Fruit fly (Drosophila melanogaster) whole organism, embryonic: ENCODE data around the gene CG11811.

Experiments
- BEAF-32 ChIP-seq: fragments of 200-800 bp; sonication (Bioruptor generic); optimal IDR thresholded peaks from 3 replicates; lab custom pipeline; 2017; ENCODE audit warnings: missing biosample characterization, missing genetic modification characterization, mild to moderate bottlenecking, moderate library complexity, missing genetic modification reagents
- CG10543 ChIP-seq: fragments of 200-800 bp; sonication (Bioruptor generic); optimal IDR thresholded peaks from 3 replicates; lab custom pipeline; 2017; ENCODE audit warnings: missing biosample characterization, mild to moderate bottlenecking, missing genetic modification characterization, moderate library complexity
- CG12299 ChIP-seq: fragments of 200-800 bp; sonication (Bioruptor generic); optimal IDR thresholded peaks from 2 replicates; lab custom pipeline; 2018; ENCODE audit warnings: missing biosample characterization, mild to moderate bottlenecking, missing genetic modification characterization
- CG13296 ChIP-seq: fragments of 200-800 bp; sonication (Bioruptor generic); optimal IDR thresholded peaks from 3 replicates; lab custom pipeline; 2018; ENCODE audit warnings: missing biosample characterization, mild to moderate bottlenecking, missing genetic modification characterization
- CG13894 ChIP-seq: fragments of 200-800 bp; sonication (Bioruptor generic); optimal IDR thresholded peaks from 3 replicates; lab custom pipeline; 2018; ENCODE audit warnings: missing biosample characterization, mild to moderate bottlenecking, missing genetic modification characterization, moderate library complexity
- CG16815 ChIP-seq: fragments of 200-800 bp; sonication (Bioruptor generic); optimal IDR thresholded peaks from 3 replicates; lab custom pipeline; 2017; ENCODE audit warnings: missing biosample characterization, mild to moderate bottlenecking, missing genetic modification characterization
- CG17802 ChIP-seq: fragments of 200-800 bp; sonication (Bioruptor generic); optimal IDR thresholded peaks from 2 replicates; lab custom pipeline; 2018; ENCODE audit warnings: missing biosample characterization, mild to moderate bottlenecking, missing genetic modification characterization, moderate library complexity
- CG3163 ChIP-seq: fragments of 200-800 bp; sonication (Bioruptor generic); optimal IDR thresholded peaks from 3 replicates; lab custom pipeline; 2016; ENCODE audit warnings: missing biosample characterization, missing genetic modification characterization
- CG32772 ChIP-seq: fragments of 200-800 bp; sonication (Bioruptor generic); IDR thresholded peaks from 2 replicates; pipeline ENCODE4 v1.3.6; 2022; ENCODE audit warnings: missing biosample characterization, missing genetic modification characterization
- CG4360 ChIP-seq: fragments of 200-800 bp; sonication (Bioruptor generic); IDR thresholded peaks from 2 replicates; pipeline ENCODE4 v1.3.6; 2022; ENCODE audit warnings: missing biosample characterization, missing genetic modification characterization
- CG4730 ChIP-seq: fragments of 200-800 bp; sonication (Bioruptor generic); IDR thresholded peaks from 2 replicates; pipeline ENCODE4 v1.3.6; 2022; ENCODE audit warnings: missing biosample characterization, missing genetic modification characterization
- CG6854 ChIP-seq: fragments of 200-800 bp; sonication (Bioruptor generic); optimal IDR thresholded peaks from 3 replicates; lab custom pipeline; 2017; ENCODE audit warnings: missing biosample characterization, mild to moderate bottlenecking, missing genetic modification characterization
- Dbx ChIP-seq: fragments of 200-800 bp; sonication (Bioruptor generic); IDR thresholded peaks from 3 replicates; pipeline ENCODE4 v1.3.6; 2022; ENCODE audit warnings: missing biosample characterization, missing genetic modification characterization
- Eip74EF ChIP-seq, 2 experiments: fragments of 200-800 bp in 1 of 2; fragments of >200 bp in 1 of 2; sonication (Bioruptor generic) in 1 of 2; optimal IDR thresholded peaks; 2 replicates each; lab custom pipeline; 2017 to 2019; ENCODE audit warnings: missing biosample characterization in 2 of 2, missing genetic modification characterization in 2 of 2, mild to moderate bottlenecking in 1 of 2, moderate library complexity in 1 of 2
- HLHmδ ChIP-seq: fragments of 200-800 bp; sonication (Bioruptor generic); optimal IDR thresholded peaks from 2 replicates; lab custom pipeline; 2018; ENCODE audit warnings: missing biosample characterization, mild to moderate bottlenecking, missing genetic modification characterization, moderate library complexity
- Hey ChIP-seq: fragments of 200-800 bp; sonication (Bioruptor generic); optimal IDR thresholded peaks from 3 replicates; lab custom pipeline; 2018; ENCODE audit warnings: missing biosample characterization, mild to moderate bottlenecking, missing genetic modification characterization
- Optix ChIP-seq: fragments of 200-800 bp; sonication (Bioruptor generic); IDR thresholded peaks from 3 replicates; pipeline ENCODE4 v1.3.6; 2022; ENCODE audit warnings: missing biosample characterization, missing genetic modification characterization
- Rfx ChIP-seq: fragments of 200-800 bp; sonication (Bioruptor generic); IDR thresholded peaks from 2 replicates; pipeline ENCODE4 v1.3.6; 2022; ENCODE audit warnings: missing biosample characterization, missing genetic modification characterization
- Sry-β ChIP-seq: fragments of 200-800 bp; sonication (Bioruptor generic); optimal IDR thresholded peaks from 2 replicates; lab custom pipeline; 2018; ENCODE audit warnings: missing biosample characterization, mild to moderate bottlenecking, missing genetic modification characterization, moderate library complexity
- Taf1 ChIP-seq: fragments of 200-800 bp; sonication (Bioruptor generic); IDR thresholded peaks from 2 replicates; pipeline ENCODE4 v1.3.6; 2022; ENCODE audit warnings: missing biosample characterization, missing genetic modification characterization
- Xrp1 ChIP-seq: fragments of 200-800 bp; sonication (Bioruptor generic); IDR thresholded peaks from 2 replicates; pipeline ENCODE4 v1.3.6; 2022; ENCODE audit warnings: missing biosample characterization, missing genetic modification characterization
- cad ChIP-seq: fragments of >200 bp; optimal IDR thresholded peaks from 2 replicates; lab custom pipeline; 2017; ENCODE audit warnings: missing biosample characterization, missing genetic modification characterization
- exex ChIP-seq: fragments of 200-800 bp; sonication (Bioruptor generic); optimal IDR thresholded peaks from 4 replicates; lab custom pipeline; 2018; ENCODE audit warnings: missing biosample characterization, mild to moderate bottlenecking, missing genetic modification characterization, moderate library complexity
- gfzf ChIP-seq: fragments of 200-800 bp; sonication (Bioruptor generic); optimal IDR thresholded peaks from 2 replicates; lab custom pipeline; 2016; ENCODE audit warnings: missing biosample characterization, mild to moderate bottlenecking, missing genetic modification characterization, moderate library complexity
- ken ChIP-seq: fragments of 200-800 bp; sonication (Bioruptor generic); IDR thresholded peaks from 3 replicates; pipeline ENCODE4 v1.3.6; 2022; ENCODE audit warnings: missing biosample characterization, missing genetic modification characterization
- lab ChIP-seq: fragments of 200-800 bp; sonication (Bioruptor generic); optimal IDR thresholded peaks from 3 replicates; lab custom pipeline; 2017; ENCODE audit warnings: missing biosample characterization, missing genetic modification characterization, mild to moderate bottlenecking, moderate library complexity, missing genetic modification reagents
- lov ChIP-seq, 2 experiments: fragments of 200-800 bp in 1 of 2; fragments of >200 bp in 1 of 2; sonication (Bioruptor generic) in 1 of 2; IDR thresholded peaks in 1 of 2; optimal IDR thresholded peaks in 1 of 2; 2 replicates in 1 of 2; 3 replicates in 1 of 2; pipeline versions ENCODE4 v1.3.6 to Lab custom; 2017 to 2022; ENCODE audit warnings: missing biosample characterization in 1 of 2, missing genetic modification characterization in 1 of 2
- nerfin-1 ChIP-seq: fragments of 200-800 bp; sonication (Bioruptor generic); optimal IDR thresholded peaks from 3 replicates; lab custom pipeline; 2019; ENCODE audit warnings: missing biosample characterization, mild to moderate bottlenecking, missing genetic modification characterization, moderate library complexity
- nom ChIP-seq: fragments of 200-800 bp; sonication (Bioruptor generic); optimal IDR thresholded peaks from 2 replicates; lab custom pipeline; 2017; ENCODE audit warnings: missing biosample characterization, missing genetic modification characterization, mild to moderate bottlenecking, moderate library complexity, missing genetic modification reagents
- oc ChIP-seq: fragments of 200-800 bp; sonication (Bioruptor generic); optimal IDR thresholded peaks from 2 replicates; lab custom pipeline; 2018; ENCODE audit warnings: missing biosample characterization, mild to moderate bottlenecking, missing genetic modification characterization, moderate library complexity
- otp ChIP-seq: fragments of 200-800 bp; sonication (Bioruptor generic); IDR thresholded peaks from 3 replicates; pipeline ENCODE4, ENCODE4 v1.3.6; 2022; ENCODE audit warnings: missing biosample characterization, missing genetic modification characterization
- pan ChIP-seq, 4 experiments: fragments of >200 bp in 3 of 4; fragments of 200-800 bp in 1 of 4; sonication (Bioruptor generic) in 1 of 4; optimal IDR thresholded peaks in 3 of 4; IDR thresholded peaks in 1 of 4; 2 replicates each; pipeline versions ENCODE4 v1.3.6 to Lab custom; 2017 to 2022; ENCODE audit warnings: missing biosample characterization in 2 of 4, missing genetic modification characterization in 2 of 4, mixed read lengths in 1 of 4
- pros ChIP-seq: fragments of 200-800 bp; sonication (Bioruptor generic); optimal IDR thresholded peaks from 3 replicates; lab custom pipeline; 2019; ENCODE audit warnings: missing biosample characterization, mild to moderate bottlenecking, missing genetic modification characterization, moderate library complexity
- ro ChIP-seq: fragments of 200-800 bp; sonication (Bioruptor generic); IDR thresholded peaks from 2 replicates; pipeline ENCODE4 v1.3.6; 2022; ENCODE audit warnings: missing biosample characterization, missing genetic modification characterization
- sd ChIP-seq: fragments of 200-800 bp; sonication (Bioruptor generic); optimal IDR thresholded peaks from 3 replicates; lab custom pipeline; 2018; ENCODE audit warnings: missing biosample characterization, mild to moderate bottlenecking, missing genetic modification characterization, moderate library complexity
- sens ChIP-seq: fragments of 200-800 bp; sonication (Bioruptor generic); peaks from one replicate; lab custom pipeline; 2016; ENCODE audit warnings: missing biosample characterization, missing genetic modification characterization
- sim ChIP-seq: fragments of 200-800 bp; sonication (Bioruptor generic); IDR thresholded peaks from 2 replicates; pipeline ENCODE4 v1.3.6; 2022; ENCODE audit warnings: missing biosample characterization, missing genetic modification characterization
- slbo ChIP-seq: fragments of 200-800 bp; sonication (Bioruptor generic); IDR thresholded peaks from 2 replicates; pipeline ENCODE4 v1.3.6; 2022; ENCODE audit warnings: missing biosample characterization, missing genetic modification characterization
- sob ChIP-seq: fragments of 200-800 bp; sonication (Bioruptor generic); IDR thresholded peaks from 2 replicates; pipeline ENCODE4 v1.3.6; 2022; ENCODE audit warnings: missing biosample characterization, missing genetic modification characterization
- tll ChIP-seq, 2 experiments: fragments of 200-800 bp in 1 of 2; fragments of >200 bp in 1 of 2; sonication (Bioruptor generic) in 1 of 2; optimal IDR thresholded peaks; 2 replicates each; lab custom pipeline; 2017 to 2019; ENCODE audit warnings: missing biosample characterization in 2 of 2, missing genetic modification characterization in 2 of 2, mild to moderate bottlenecking in 1 of 2, moderate library complexity in 1 of 2
- unc-4 ChIP-seq: fragments of 200-800 bp; sonication (Bioruptor generic); IDR thresholded peaks from 2 replicates; pipeline ENCODE4 v1.3.6; 2022; ENCODE audit warnings: missing biosample characterization, missing genetic modification characterization; ENCODE audit not compliant: partially characterized antibody
- usp ChIP-seq: fragments of >200 bp; optimal IDR thresholded peaks from 2 replicates; lab custom pipeline; 2017; ENCODE audit warnings: missing biosample characterization, missing genetic modification characterization
- vfl ChIP-seq: fragments of 200-800 bp; sonication (Bioruptor generic); optimal IDR thresholded peaks from 2 replicates; lab custom pipeline; 2016; ENCODE audit warnings: missing biosample characterization, missing genetic modification characterization
- zfh1 ChIP-seq: fragments of 200-800 bp; sonication (Bioruptor generic); IDR thresholded peaks from 3 replicates; pipeline ENCODE4 v1.3.6; 2022; ENCODE audit warnings: missing biosample characterization, missing genetic modification characterization

The CG11811 gene

dm6 chr3L:10679711-10680154, 11.1 kb upstream of the CG11811 start (continued):
- TF ChIP-seq usp (GFP tag; lab: Kevin White, UChicago) (no peak), Sry-β (GFP tag; lab: Kevin White, UChicago) (no peak)

dm6 chr3L:10680177-10680576, 10.6 kb upstream of the CG11811 start:
- no peak for TF ChIP-seq ken
- peak; percentile 89 for TF ChIP-seq exex (tag; lab: Kevin White, UChicago)

- TF ChIP-seq zfh1 = 0 out of 3 replicates have a peak, but pooled peaks have one; percentile 9
- no peak for TF ChIP-seq CG17802 (tag; lab: Kevin White, UChicago)
- no peak for TF ChIP-seq unc-4
- TF ChIP-seq vfl (GFP tag; lab: Kevin White, UChicago) = no peak
- no peak for TF ChIP-seq BEAF-32 (GFP tag; lab: Kevin White, UChicago)
- TF ChIP-seq Dbx = 0 out of 3 replicates have a peak, but pooled peaks have one; percentile 19
- no peak for TF ChIP-seq CG6854 (GFP tag; lab: Kevin White, UChicago)
- no peak for TF ChIP-seq CG4730
- no peak for TF ChIP-seq ro
- no peak for TF ChIP-seq Optix (GFP tag; lab: Robert Waterston, UW)
- no peak for TF ChIP-seq CG16815
- TF ChIP-seq CG13894 (tag; lab: Kevin White, UChicago) = peak; percentile 0
- TF ChIP-seq CG32772 = 0 out of 2 replicates have a peak, but pooled peaks have one; percentile 15
- peak; percentile 55 for TF ChIP-seq sens (GFP tag; lab: Kevin White, UChicago)
- TF ChIP-seq gfzf (GFP tag; lab: Kevin White, UChicago) = no peak
- TF ChIP-seq Eip74EF (GFP tag; optimal IDR thresholded peaks at IDR 0.05; lab: Kevin White, UChicago) = no peak
- TF ChIP-seq lov (optimal IDR thresholded peaks at IDR 0.05; lab: Kevin White, UChicago) = no peak
- 0 out of 3 replicates have a peak, but pooled peaks have one; percentile 56 for TF ChIP-seq lov (GFP tag; IDR thresholded peaks at IDR 0.05; lab: Robert Waterston, UW)
- no peak for TF ChIP-seq tll (GFP tag; optimal IDR thresholded peaks at IDR 0.05; lab: Kevin White, UChicago)
- no peak for TF ChIP-seq slbo (GFP tag; lab: Robert Waterston, UW)
- TF ChIP-seq Xrp1 (GFP tag; lab: Robert Waterston, UW) = peak; percentile 22; the same call in 1 of the 2 replicates
- peak; percentile 12 for TF ChIP-seq nom
- TF ChIP-seq CG3163 (GFP tag; lab: Kevin White, UChicago) = no peak
- no peak for TF ChIP-seq CG12299 (tag; lab: Kevin White, UChicago)
- peak; percentile 31; the same call in 1 of the 2 replicates for TF ChIP-seq Rfx (GFP tag; lab: Robert Waterston, UW)
- TF ChIP-seq Taf1 (GFP tag; lab: Robert Waterston, UW) = peak; percentile 5; the same call in 1 of the 2 replicates
- TF ChIP-seq cad = no peak
- peak; percentile 29 for TF ChIP-seq sd (tag; lab: Kevin White, UChicago)
- TF ChIP-seq CG4360 (GFP tag; lab: Robert Waterston, UW) = 0 out of 2 replicates have a peak, but pooled peaks have one; percentile 34
- peak; percentile 96 for TF ChIP-seq pros (GFP tag; lab: Kevin White, UChicago)
- TF ChIP-seq otp (GFP tag; lab: Robert Waterston, UW) = peak; percentile 51; the same call in 1 of the 3 replicates
- no peak for TF ChIP-seq CG13296
- no peak for TF ChIP-seq pan (optimal IDR thresholded peaks at IDR 0.05; lab: Kevin White, UChicago)
- TF ChIP-seq pan (GFP tag; optimal IDR thresholded peaks at IDR 0.05 in 1 of 2, IDR thresholded peaks at IDR 0.05 in 1 of 2) = peak in 1 of 2 experiments; percentile 15
- TF ChIP-seq sim (GFP tag; lab: Robert Waterston, UW) = 0 out of 2 replicates have a peak, but pooled peaks have one; percentile 54
- peak; percentile 20 for TF ChIP-seq lab (GFP tag; lab: Kevin White, UChicago)
- TF ChIP-seq CG10543 (GFP tag; lab: Kevin White, UChicago) = peak; percentile 31
- TF ChIP-seq sob (GFP tag; lab: Robert Waterston, UW) = peak; percentile 39
- TF ChIP-seq oc = peak; percentile 19
- peak; percentile 2 for TF ChIP-seq nerfin-1 (tag; lab: Kevin White, UChicago)
- peak; percentile 7 for TF ChIP-seq Hey (tag; lab: Kevin White, UChicago)
- TF ChIP-seq HLHmδ (GFP tag; lab: Kevin White, UChicago) = peak; percentile 26
Observed at dm6 chr3L:10680728-10681306, 10.0 kb upstream of the CG11811 start.
